Worm (Caenorhabditis elegans): ENCODE results near the gene F43C11.2.

F43C11.2 gene

ce11 chrII:2359965-2360364 is 5.4 kb downstream of the F43C11.2 start, which contains the start of gene F43C11.16:
F43C11.16 (minus strand) TSS chrII:2360065.
- no peak for TF ChIP-seq madf-3 (GFP tag; IDR thresholded peaks at IDR 0.05)
- no peak for TF ChIP-seq hrde-1 (tag; optimal IDR thresholded peaks at IDR 0.05; ENCODE audit: borderline replicate concordance)
- TF ChIP-seq ztf-28 (GFP tag; IDR thresholded peaks at IDR 0.05) = no peak
- TF ChIP-seq pbrm-1 (GFP tag; IDR thresholded peaks at IDR 0.05) = no peak
- TF ChIP-seq attf-5 (GFP tag; optimal IDR thresholded peaks at IDR 0.05) = no peak
- TF ChIP-seq mel-28 (tag; optimal IDR thresholded peaks at IDR 0.05; ENCODE audit: borderline replicate concordance) = no peak
- no peak for TF ChIP-seq F57C9.4 (tag; optimal IDR thresholded peaks at IDR 0.05)
- no peak for TF ChIP-seq akir-1 (GFP tag; optimal IDR thresholded peaks at IDR 0.05)
- no peak for TF ChIP-seq ztf-3 (GFP tag; optimal IDR thresholded peaks at IDR 0.05)
- TF ChIP-seq lin-26 (GFP tag; IDR thresholded peaks at IDR 0.05) = no peak
- TF ChIP-seq aptf-3 (GFP tag; IDR thresholded peaks at IDR 0.05) = no peak
- no peak for TF ChIP-seq madf-6 (GFP tag; IDR thresholded peaks at IDR 0.05)

- no peak for TF ChIP-seq ccch-3 (GFP tag; optimal IDR thresholded peaks at IDR 0.05)
- TF ChIP-seq hmg-20 (GFP tag; IDR thresholded peaks at IDR 0.05) = no peak
- TF ChIP-seq ekl-4 (GFP tag; IDR thresholded peaks at IDR 0.05) = no peak
- TF ChIP-seq mcd-1 (GFP tag; IDR thresholded peaks at IDR 0.05) = no peak
- no peak for TF ChIP-seq dox-1 (GFP tag; IDR thresholded peaks at IDR 0.05)
- TF ChIP-seq bed-1 (GFP tag; IDR thresholded peaks at IDR 0.05) = no peak
Observed at ce11 chrII:2363673-2364072, 9.1 kb downstream of the F43C11.2 start, which contains the start of gene F43C11.11. F43C11.11 (minus strand) TSS chrII:2363773.

- no peak for TF ChIP-seq C17E4.6 (GFP tag; IDR thresholded peaks at IDR 0.05)
- TF ChIP-seq egl-44 (GFP tag; IDR thresholded peaks at IDR 0.05) = no peak
- no peak for TF ChIP-seq nhr-27 (tag; optimal IDR thresholded peaks at IDR 0.05)
- TF ChIP-seq ekl-4 (GFP tag; IDR thresholded peaks at IDR 0.05) = no peak
- no peak for TF ChIP-seq nhr-90 (tag; optimal IDR thresholded peaks at IDR 0.05)
- no peak for TF ChIP-seq F57C9.4 (tag; optimal IDR thresholded peaks at IDR 0.05)
- no peak for TF ChIP-seq efl-1 (GFP tag; optimal IDR thresholded peaks at IDR 0.05)
- TF ChIP-seq dox-1 (GFP tag; IDR thresholded peaks at IDR 0.05) = no peak
Observed at ce11 chrII:2366623-2367365, 12.2 kb downstream of the F43C11.2 start, which contains the start of the genes F43C11.12 and F16G10.5. F43C11.12 (minus strand) TSS chrII:2366723. F16G10.5 (plus strand) TSS chrII:2367315.

ce11 chrII:2368956-2369355 is 14.4 kb downstream of the F43C11.2 start, which contains the start of gene hpo-25:
hpo-25 (plus strand) TSS chrII:2369256.
- TF ChIP-seq F57A8.1 (GFP tag; optimal IDR thresholded peaks at IDR 0.05) = no peak
- TF ChIP-seq snpc-1.1 (tag; optimal IDR thresholded peaks at IDR 0.05; ENCODE audit: insufficient read depth) = no peak
- no peak for TF ChIP-seq xnd-1 (tag; optimal IDR thresholded peaks at IDR 0.05)
- no peak for TF ChIP-seq nhr-27 (tag; optimal IDR thresholded peaks at IDR 0.05)
- TF ChIP-seq K11D2.4 (GFP tag; IDR thresholded peaks at IDR 0.05) = no peak
- no peak for TF ChIP-seq ztf-6 (GFP tag; IDR thresholded peaks at IDR 0.05)
- no peak for TF ChIP-seq ztf-3 (GFP tag; optimal IDR thresholded peaks at IDR 0.05)
- TF ChIP-seq atf-7 (tag; optimal IDR thresholded peaks at IDR 0.05) = no peak
- TF ChIP-seq bed-2 (GFP tag; IDR thresholded peaks at IDR 0.05) = no peak
- TF ChIP-seq hmg-20 (GFP tag; IDR thresholded peaks at IDR 0.05) = no peak
- no peak for TF ChIP-seq Y53G8AR.9 (GFP tag; conservative IDR thresholded peaks at IDR 0.05)
- TF ChIP-seq lsl-1 (GFP tag; optimal IDR thresholded peaks at IDR 0.05) = no peak
- no peak for TF ChIP-seq sea-2 (GFP tag; IDR thresholded peaks at IDR 0.05)
- no peak for TF ChIP-seq hmg-1.2 (GFP tag; IDR thresholded peaks at IDR 0.05)
- no peak for TF ChIP-seq nfya-1 (tag; optimal IDR thresholded peaks at IDR 0.05; ENCODE audit: borderline replicate concordance, insufficient read depth)
- TF ChIP-seq Y67H2A.10 (GFP tag; conservative IDR thresholded peaks at IDR 0.05) = no peak
- TF ChIP-seq F33H1.4 (GFP tag; IDR thresholded peaks at IDR 0.05) = no peak

Measured in whole organism, young adult.